Worm (Caenorhabditis elegans): ENCODE measurements around the gene Y73B6BL.288.

Y73B6BL.288 gene

DNA sequence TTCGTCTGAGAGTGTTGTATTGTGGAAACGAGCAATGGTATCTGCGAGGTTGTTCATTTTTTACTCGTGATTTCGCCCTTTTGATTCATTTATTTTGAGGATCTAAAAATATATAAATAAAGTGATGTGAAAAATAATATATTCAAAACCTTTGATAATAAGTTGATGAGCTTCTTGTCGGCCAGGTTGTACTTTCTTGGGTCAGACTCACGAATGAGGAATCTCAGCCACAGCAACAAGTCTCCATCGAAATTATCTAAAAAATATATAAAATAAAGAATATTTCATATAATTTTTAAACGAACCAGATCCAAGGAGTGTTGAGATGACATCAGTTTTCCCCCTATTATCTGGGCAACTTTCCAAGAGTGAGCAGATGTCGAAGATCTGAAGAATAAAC is at the start of gene Y73B6BL.288:
Y73B6BL.288 (minus strand) TSS at position 101 of the 400 bp plus-strand sequence.
- no peak for TF ChIP-seq mls-2 (tag; optimal IDR thresholded peaks at IDR 0.05)
- TF ChIP-seq hlh-1 (tag; optimal IDR thresholded peaks at IDR 0.05) = no peak
- no peak for TF ChIP-seq elt-3 (tag; optimal IDR thresholded peaks at IDR 0.05)
- no peak for TF ChIP-seq pha-4 (tag; optimal IDR thresholded peaks at IDR 0.05)
- no peak for TF ChIP-seq lin-13 (tag; optimal IDR thresholded peaks at IDR 0.05)
- TF ChIP-seq zip-8 (tag; optimal IDR thresholded peaks at IDR 0.05) = no peak
- TF ChIP-seq unc-39 (tag; optimal IDR thresholded peaks at IDR 0.05) = no peak

DNA sequence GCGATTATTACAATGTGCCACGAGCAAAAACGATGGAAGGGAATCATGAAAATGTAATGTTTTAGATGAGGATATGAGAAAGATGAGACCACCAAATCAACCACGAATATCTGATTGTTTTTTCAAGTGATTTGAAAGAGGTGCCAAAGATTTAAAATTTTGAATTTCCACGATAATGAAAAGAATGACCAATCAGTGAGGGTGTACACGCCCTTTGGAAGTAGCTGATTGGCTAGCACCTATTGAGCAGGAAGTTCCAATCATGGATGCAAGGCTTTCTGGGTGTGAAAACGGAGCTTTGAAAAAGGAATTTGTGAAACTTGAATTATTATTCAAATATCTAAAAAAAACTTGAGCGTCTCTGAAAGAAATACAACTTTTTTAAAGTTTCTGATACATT is 49.2 kb upstream of the Y73B6BL.288 start:
- TF ChIP-seq tbx-8 (GFP tag; optimal IDR thresholded peaks at IDR 0.05) (no peak), unc-62 (GFP tag; optimal IDR thresholded peaks at IDR 0.05) (no peak), unc-120 (tag; optimal IDR thresholded peaks at IDR 0.05; ENCODE audit: poor library complexity, severe bottlenecking) (no peak), lsy-2 (tag; optimal IDR thresholded peaks at IDR 0.05) (no peak), nhr-237 (tag; optimal IDR thresholded peaks at IDR 0.05) (no peak), mls-2 (tag; optimal IDR thresholded peaks at IDR 0.05) (no peak), nhr-2 (tag; optimal IDR thresholded peaks at IDR 0.05) (no peak), nhr-28 (tag; optimal IDR thresholded peaks at IDR 0.05) (no peak), sptf-1 (tag; optimal IDR thresholded peaks at IDR 0.05) (no peak), ceh-83 (GFP tag; optimal IDR thresholded peaks at IDR 0.05) (no peak), lin-32 (GFP tag; optimal IDR thresholded peaks at IDR 0.05) (no peak), lin-13 (tag; optimal IDR thresholded peaks at IDR 0.05) (no peak), flh-1 (GFP tag; optimal IDR thresholded peaks at IDR 0.05) (no peak)

DNA sequence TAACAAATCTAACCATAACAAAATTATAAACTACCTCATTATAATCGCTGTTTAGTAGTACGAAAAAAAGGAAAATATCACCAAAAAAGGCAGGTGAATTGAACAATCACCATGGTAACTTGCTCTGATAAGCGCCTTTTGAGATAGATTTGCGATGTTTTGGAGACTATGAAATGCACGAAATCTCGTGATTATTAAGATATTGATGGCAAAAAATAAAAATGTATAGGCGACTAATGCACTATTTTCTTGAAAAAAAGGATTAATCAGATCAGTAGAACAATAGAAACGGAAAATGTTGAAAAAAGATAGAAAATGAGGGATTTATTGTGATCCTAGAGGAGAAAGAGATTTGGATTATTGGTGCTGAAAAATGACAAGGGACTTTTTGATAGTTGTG is 46.2 kb upstream of the Y73B6BL.288 start:
- TF ChIP-seq hlh-1 (tag; optimal IDR thresholded peaks at IDR 0.05) (no peak), drap-1 (GFP tag; optimal IDR thresholded peaks at IDR 0.05) (no peak)

DNA sequence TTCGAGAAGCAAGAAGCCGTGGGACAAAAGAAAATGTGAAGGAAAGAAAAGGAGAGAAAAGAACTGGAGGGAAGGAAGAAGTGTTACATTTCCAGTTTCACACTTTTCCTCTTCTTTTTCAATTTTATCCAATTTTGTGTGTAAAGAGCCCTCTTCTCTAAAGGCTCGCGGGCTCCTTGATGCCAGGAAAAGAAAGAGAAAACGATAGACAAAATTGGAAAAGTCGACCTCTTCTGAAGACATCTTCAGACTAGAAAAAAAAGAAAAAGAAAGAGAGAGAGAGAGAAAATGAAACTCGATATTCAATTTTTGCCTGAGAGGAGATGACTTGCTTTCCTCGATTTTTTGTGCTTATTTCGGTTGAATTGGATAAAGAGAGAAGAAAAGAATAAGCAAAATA is 42.7 kb upstream of the Y73B6BL.288 start:
- TF ChIP-seq pha-4 (tag; optimal IDR thresholded peaks at IDR 0.05) = no peak
- TF ChIP-seq ces-1 (GFP tag; optimal IDR thresholded peaks at IDR 0.05) = peak; percentile 62

DNA sequence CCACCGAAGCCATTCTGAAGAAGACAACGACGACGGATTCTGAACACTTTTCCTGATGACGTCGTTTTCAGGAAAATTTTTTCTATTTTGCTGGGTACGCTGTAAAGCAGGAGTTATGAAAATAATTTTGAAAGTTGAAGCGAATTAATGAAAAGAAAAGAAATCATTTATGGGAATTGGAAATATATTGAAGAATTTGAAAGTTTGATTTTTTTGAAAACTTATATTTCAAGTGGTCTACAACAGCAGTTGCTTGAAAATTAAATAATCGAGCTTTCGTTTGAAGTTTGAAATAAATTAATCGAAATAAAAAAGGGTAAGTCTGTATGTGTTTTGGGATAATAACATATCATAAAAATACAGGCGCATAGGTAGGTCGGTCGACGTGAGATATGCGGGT is 41.6 kb upstream of the Y73B6BL.288 start, which contains the start of gene shl-1:
shl-1 (minus strand) TSS at position 101 of the 400 bp plus-strand sequence.
- TF ChIP-seq sptf-1 (tag; optimal IDR thresholded peaks at IDR 0.05) (no peak), lsy-2 (tag; optimal IDR thresholded peaks at IDR 0.05) (no peak), nhr-28 (tag; optimal IDR thresholded peaks at IDR 0.05) (no peak), drap-1 (GFP tag; optimal IDR thresholded peaks at IDR 0.05) (no peak), unc-62 (GFP tag; optimal IDR thresholded peaks at IDR 0.05) (no peak), mep-1 (tag; optimal IDR thresholded peaks at IDR 0.05) (no peak), unc-39 (tag; optimal IDR thresholded peaks at IDR 0.05) (no peak), mab-5 (tag; optimal IDR thresholded peaks at IDR 0.05) (no peak), nhr-76 (tag; optimal IDR thresholded peaks at IDR 0.05) (no peak), cnd-1 (tag; optimal IDR thresholded peaks at IDR 0.05) (no peak), ceh-43 (GFP tag; optimal IDR thresholded peaks at IDR 0.05) (no peak), nhr-2 (tag; optimal IDR thresholded peaks at IDR 0.05) (no peak), ces-1 (GFP tag; optimal IDR thresholded peaks at IDR 0.05) (no peak), bed-3 (GFP tag; optimal IDR thresholded peaks at IDR 0.05) (no peak)

DNA sequence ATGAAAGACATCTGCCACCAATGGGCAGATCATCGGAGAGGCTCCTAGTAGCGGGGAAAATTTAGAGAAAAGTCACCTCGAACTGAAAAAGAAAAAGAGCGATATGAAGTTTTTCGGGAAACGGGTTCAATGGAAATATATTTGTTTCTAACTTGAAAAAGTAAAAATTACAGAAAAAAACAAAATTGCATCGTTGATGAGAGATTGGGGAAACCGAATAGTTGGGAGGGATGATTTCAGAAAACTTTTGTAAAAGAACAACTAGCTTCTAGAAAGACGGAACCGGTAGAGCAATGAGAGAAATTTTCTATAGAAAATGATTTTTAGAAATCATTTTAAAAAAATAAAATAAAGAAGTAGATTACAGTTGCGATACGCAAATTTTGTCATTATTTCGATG is 36.1 kb upstream of the Y73B6BL.288 start:
- TF ChIP-seq unc-120 (tag; optimal IDR thresholded peaks at IDR 0.05; ENCODE audit: poor library complexity, severe bottlenecking) = no peak
- no peak for TF ChIP-seq tbx-8 (GFP tag; optimal IDR thresholded peaks at IDR 0.05)
- TF ChIP-seq lsy-2 (tag; optimal IDR thresholded peaks at IDR 0.05) = no peak
- no peak for TF ChIP-seq sem-2 (GFP tag; optimal IDR thresholded peaks at IDR 0.05)
- TF ChIP-seq lin-32 (GFP tag; optimal IDR thresholded peaks at IDR 0.05) = no peak
- no peak for TF ChIP-seq drap-1 (GFP tag; optimal IDR thresholded peaks at IDR 0.05)
- no peak for TF ChIP-seq ham-2 (GFP tag; optimal IDR thresholded peaks at IDR 0.05)
- TF ChIP-seq mab-5 (tag; optimal IDR thresholded peaks at IDR 0.05) = no peak
- TF ChIP-seq hlh-1 (tag; optimal IDR thresholded peaks at IDR 0.05) = no peak
- TF ChIP-seq ztf-11 (tag; optimal IDR thresholded peaks at IDR 0.05) = no peak
- no peak for TF ChIP-seq flh-1 (GFP tag; optimal IDR thresholded peaks at IDR 0.05)
- TF ChIP-seq unc-39 (tag; optimal IDR thresholded peaks at IDR 0.05) = no peak
- no peak for TF ChIP-seq unc-62 (GFP tag; optimal IDR thresholded peaks at IDR 0.05)
- TF ChIP-seq mls-2 (tag; optimal IDR thresholded peaks at IDR 0.05) = no peak
- no peak for TF ChIP-seq nhr-76 (tag; optimal IDR thresholded peaks at IDR 0.05)
- TF ChIP-seq elt-1 (tag; optimal IDR thresholded peaks at IDR 0.05; ENCODE audit: borderline replicate concordance, insufficient read depth) = no peak
- TF ChIP-seq bed-3 (GFP tag; optimal IDR thresholded peaks at IDR 0.05) = no peak
- no peak for TF ChIP-seq sptf-1 (tag; optimal IDR thresholded peaks at IDR 0.05)

All from whole organism, mixed stage, embryonic.